Worm (Caenorhabditis elegans): ENCODE results near the gene cyp-33E2.
A peak's percentile ranks its signal among the peaks of the same experiment; 100 is the strongest.

cyp-33E2 gene

ce11 chrIV:8650696-8651095, 38.6 kb downstream of the cyp-33E2 start, which contains the start of gene C49C8.2 (continued):
- TF ChIP-seq rnt-1 (tag; optimal IDR thresholded peaks at IDR 0.05) (no peak), ceh-82 (tag; optimal IDR thresholded peaks at IDR 0.05) (no peak), mdl-1 (tag; optimal IDR thresholded peaks at IDR 0.05) (no peak), nhr-47 (tag; optimal IDR thresholded peaks at IDR 0.05) (no peak), mep-1 (tag; optimal IDR thresholded peaks at IDR 0.05) (peak; percentile 19)

- TF ChIP-seq dpl-1 (GFP tag; optimal IDR thresholded peaks at IDR 0.05) (no peak), irx-1 (tag; optimal IDR thresholded peaks at IDR 0.05) (no peak), lin-35 (GFP tag; optimal IDR thresholded peaks at IDR 0.05) (no peak), mef-2 (tag; optimal IDR thresholded peaks at IDR 0.05) (no peak)
Measured at ce11 chrIV:8651835-8652234, 39.7 kb downstream of the cyp-33E2 start, which contains the start of gene C49C8.8. TSS of gene C49C8.8 (plus strand) at chrIV:8652135.

ce11 chrIV:8653592-8653991, 41.5 kb downstream of the cyp-33E2 start, which contains the start of gene C49C8.5:
TSS of gene C49C8.5 (minus strand) at chrIV:8653664.
- no peak for TF ChIP-seq dpl-1 (GFP tag; optimal IDR thresholded peaks at IDR 0.05)
- peak; percentile 11 for TF ChIP-seq elt-2 (tag; optimal IDR thresholded peaks at IDR 0.05)

ce11 chrIV:8654115-8654628, 42.0 kb downstream of the cyp-33E2 start, which contains the start of gene C49C8.1:
TSS of gene C49C8.1 (plus strand) at chrIV:8654578.
- TF ChIP-seq pqm-1 (tag; optimal IDR thresholded peaks at IDR 0.05), result no peak
- TF ChIP-seq xbp-1 (tag; optimal IDR thresholded peaks at IDR 0.05), result no peak
- TF ChIP-seq nhr-85 (tag), result no peak
- no peak for TF ChIP-seq ceh-82 (tag; optimal IDR thresholded peaks at IDR 0.05)
- no peak for TF ChIP-seq efl-3 (GFP tag; optimal IDR thresholded peaks at IDR 0.05)

- TF ChIP-seq C16A3.4 (tag; optimal IDR thresholded peaks at IDR 0.05), result no peak
- no peak for TF ChIP-seq elt-3 (tag; optimal IDR thresholded peaks at IDR 0.05)
- no peak for TF ChIP-seq nhr-11 (tag; optimal IDR thresholded peaks at IDR 0.05)
- no peak for TF ChIP-seq fkh-8 (tag; optimal IDR thresholded peaks at IDR 0.05)
- TF ChIP-seq snu-23 (GFP tag; optimal IDR thresholded peaks at IDR 0.05), result no peak
- no peak for TF ChIP-seq unc-30 (tag; optimal IDR thresholded peaks at IDR 0.05)
- no peak for TF ChIP-seq nhr-77 (tag; optimal IDR thresholded peaks at IDR 0.05)
- no peak for TF ChIP-seq isw-1 (GFP tag; IDR thresholded peaks at IDR 0.05)
- no peak for TF ChIP-seq fkh-4 (tag; optimal IDR thresholded peaks at IDR 0.05; ENCODE audit: borderline replicate concordance)
- no peak for TF ChIP-seq tlp-1 (tag; optimal IDR thresholded peaks at IDR 0.05)
- no peak for TF ChIP-seq skn-1 (tag; optimal IDR thresholded peaks at IDR 0.05)
- TF ChIP-seq lir-3 (tag; optimal IDR thresholded peaks at IDR 0.05; ENCODE audit: poor library complexity), result no peak
- no peak for TF ChIP-seq hpl-2 (GFP tag; optimal IDR thresholded peaks at IDR 0.05)
- TF ChIP-seq nhr-71 (tag; optimal IDR thresholded peaks at IDR 0.05), result no peak
Measured at ce11 chrIV:8658122-8658521, 46.0 kb downstream of the cyp-33E2 start, which contains the start of gene C49C8.6. TSS of gene C49C8.6 (minus strand) at chrIV:8658222.
